Worm (Caenorhabditis elegans) whole organism, mixed stage, embryonic: Measurements from ENCODE around the gene C25G4.2.

Experiments used
- M03D4.4 ChIP-seq: sonication (generic microtip); optimal IDR thresholded peaks from 2 replicates; lab custom pipeline; 2017; ENCODE audit warnings: mild to moderate bottlenecking, missing genetic modification characterization, missing compliant biosample characterization
- blmp-1 ChIP-seq: fragments of 150-350 bp; optimal IDR thresholded peaks from 2 replicates; lab custom pipeline; 2014; ENCODE audit warnings: missing biosample characterization, missing genetic modification characterization
- ceh-39 ChIP-seq: fragments of 150-350 bp; optimal IDR thresholded peaks from 2 replicates; lab custom pipeline; 2014; ENCODE audit warnings: missing biosample characterization, missing genetic modification characterization
- ceh-83 ChIP-seq: fragments of 200-800 bp; sonication (Bioruptor generic); optimal IDR thresholded peaks from 2 replicates; lab custom pipeline; 2018; ENCODE audit warnings: mild to moderate bottlenecking, missing genetic modification characterization, missing compliant biosample characterization
- ces-1 ChIP-seq: fragments of 150-350 bp; optimal IDR thresholded peaks from 2 replicates; lab custom pipeline; 2014; ENCODE audit warnings: missing biosample characterization, missing genetic modification reagents, missing genetic modification characterization
- cnd-1 ChIP-seq: fragments of 200-800 bp; sonication (Bioruptor generic); optimal IDR thresholded peaks from 2 replicates; lab custom pipeline; 2018; ENCODE audit warnings: mild to moderate bottlenecking, missing genetic modification characterization, missing compliant biosample characterization
- drap-1 ChIP-seq: fragments of 200-800 bp; sonication (Bioruptor generic); optimal IDR thresholded peaks from 3 replicates; lab custom pipeline; 2018; ENCODE audit warnings: mild to moderate bottlenecking, missing genetic modification characterization, missing compliant biosample characterization
- elt-1 ChIP-seq: sonication (generic microtip); optimal IDR thresholded peaks from 2 replicates; lab custom pipeline; 2017; ENCODE audit warnings: missing genetic modification characterization, mild to moderate bottlenecking, missing compliant biosample characterization, antibody characterized with exemption, moderate library complexity, borderline replicate concordance; ENCODE audit not compliant: insufficient read depth
- flh-1 ChIP-seq: fragments of 200-800 bp; sonication (Bioruptor generic); optimal IDR thresholded peaks from 2 replicates; lab custom pipeline; 2018; ENCODE audit warnings: mild to moderate bottlenecking, missing genetic modification characterization, moderate library complexity, missing compliant biosample characterization
- ham-2 ChIP-seq: fragments of 200-800 bp; sonication (Bioruptor generic); optimal IDR thresholded peaks from 2 replicates; lab custom pipeline; 2018; ENCODE audit warnings: mild to moderate bottlenecking, missing genetic modification characterization, missing compliant biosample characterization
- hlh-1 ChIP-seq: fragments of 150-350 bp; optimal IDR thresholded peaks from 2 replicates; lab custom pipeline; 2014; ENCODE audit warnings: missing biosample characterization, missing genetic modification reagents, missing genetic modification characterization
- lin-13 ChIP-seq: fragments of 150-350 bp; optimal IDR thresholded peaks from 2 replicates; lab custom pipeline; 2014; ENCODE audit warnings: missing biosample characterization, missing genetic modification characterization
- lin-32 ChIP-seq: fragments of 200-800 bp; sonication (Bioruptor generic); optimal IDR thresholded peaks from 2 replicates; lab custom pipeline; 2018; ENCODE audit warnings: mild to moderate bottlenecking, missing genetic modification characterization, missing compliant biosample characterization
- lsy-2 ChIP-seq: fragments of 150-350 bp; optimal IDR thresholded peaks from 2 replicates; lab custom pipeline; 2014; ENCODE audit warnings: missing biosample characterization, missing genetic modification characterization
- mls-2 ChIP-seq: sonication (generic microtip); optimal IDR thresholded peaks from 2 replicates; lab custom pipeline; 2016; ENCODE audit warnings: mild to moderate bottlenecking, missing genetic modification characterization, moderate library complexity, missing compliant biosample characterization
- nhr-12 ChIP-seq: fragments of 150-350 bp; optimal IDR thresholded peaks from 2 replicates; lab custom pipeline; 2014; ENCODE audit warnings: missing biosample characterization, missing genetic modification characterization
- nhr-2 ChIP-seq: fragments of 150-350 bp; optimal IDR thresholded peaks from 2 replicates; lab custom pipeline; 2014; ENCODE audit warnings: missing biosample characterization, missing genetic modification characterization
- nhr-28 ChIP-seq: fragments of 150-350 bp; optimal IDR thresholded peaks from 2 replicates; lab custom pipeline; 2014; ENCODE audit warnings: missing biosample characterization, missing genetic modification characterization
- nhr-76 ChIP-seq: sonication (generic microtip); optimal IDR thresholded peaks from 2 replicates; lab custom pipeline; 2017; ENCODE audit warnings: missing biosample characterization, missing genetic modification characterization
- pha-4 ChIP-seq: fragments of 150-350 bp; optimal IDR thresholded peaks from 2 replicates; lab custom pipeline; 2018; ENCODE audit warnings: missing biosample characterization, missing genetic modification reagents, missing genetic modification characterization
- sem-2 ChIP-seq: fragments of 200-800 bp; sonication (Bioruptor generic); optimal IDR thresholded peaks from 2 replicates; lab custom pipeline; 2018; ENCODE audit warnings: mild to moderate bottlenecking, missing genetic modification characterization, missing compliant biosample characterization
- snpc-4 ChIP-seq: fragments of 150-350 bp; optimal IDR thresholded peaks from 2 replicates; lab custom pipeline; 2014; ENCODE audit warnings: missing biosample characterization, missing genetic modification characterization
- sptf-1 ChIP-seq: sonication (generic microtip); optimal IDR thresholded peaks from 2 replicates; lab custom pipeline; 2017; ENCODE audit warnings: mild to moderate bottlenecking, missing genetic modification characterization, moderate library complexity, missing compliant biosample characterization
- tbx-8 ChIP-seq: fragments of 200-800 bp; sonication (Bioruptor generic); optimal IDR thresholded peaks from 2 replicates; lab custom pipeline; 2018; ENCODE audit warnings: mild to moderate bottlenecking, missing genetic modification characterization, moderate library complexity, missing compliant biosample characterization
- unc-120 ChIP-seq: sonication (generic microtip); optimal IDR thresholded peaks from 2 replicates; lab custom pipeline; 2017; ENCODE audit warnings: missing genetic modification characterization, missing compliant biosample characterization; ENCODE audit not compliant: poor library complexity, severe bottlenecking
- unc-39 ChIP-seq: fragments of 150-350 bp; optimal IDR thresholded peaks from 2 replicates; lab custom pipeline; 2014; ENCODE audit warnings: missing biosample characterization, missing genetic modification characterization
- unc-62 ChIP-seq: fragments of 150-350 bp; optimal IDR thresholded peaks from 2 replicates; lab custom pipeline; 2014; ENCODE audit warnings: missing biosample characterization, missing genetic modification reagents, missing genetic modification characterization
- zip-8 ChIP-seq: fragments of 150-350 bp; optimal IDR thresholded peaks from 2 replicates; lab custom pipeline; 2014; ENCODE audit warnings: missing biosample characterization, missing genetic modification characterization
- ztf-11 ChIP-seq: fragments of 150-350 bp; optimal IDR thresholded peaks from 2 replicates; lab custom pipeline; 2014; ENCODE audit warnings: missing biosample characterization, missing genetic modification characterization

C25G4.2 gene

ce11 chrIV:12425595-12425994 is 18.2 kb downstream of the C25G4.2 start:
- no peak for TF ChIP-seq ceh-83 (GFP tag; lab: Kevin White, UChicago)
- no peak for TF ChIP-seq sem-2 (GFP tag; lab: Kevin White, UChicago)
- no peak for TF ChIP-seq pha-4 (tag; lab: Kevin White, UChicago)
- no peak for TF ChIP-seq M03D4.4 (tag; lab: Kevin White, UChicago)
- no peak for TF ChIP-seq mls-2 (tag; lab: Kevin White, UChicago)
- TF ChIP-seq snpc-4: no peak
- no peak for TF ChIP-seq cnd-1 (tag; lab: Kevin White, UChicago)
- no peak for TF ChIP-seq lin-13 (tag; lab: Kevin White, UChicago)
- TF ChIP-seq unc-39 (tag; lab: Kevin White, UChicago): no peak
- TF ChIP-seq zip-8: no peak
- no peak for TF ChIP-seq nhr-28 (tag; lab: Kevin White, UChicago)
- TF ChIP-seq elt-1 (tag; lab: Kevin White, UChicago): no peak
- no peak for TF ChIP-seq ces-1
- no peak for TF ChIP-seq lin-32 (GFP tag; lab: Kevin White, UChicago)
- TF ChIP-seq nhr-76: no peak
- no peak for TF ChIP-seq ceh-39 (tag; lab: Kevin White, UChicago)
- TF ChIP-seq ham-2 (GFP tag; lab: Kevin White, UChicago): no peak
- no peak for TF ChIP-seq drap-1 (GFP tag; lab: Kevin White, UChicago)
- TF ChIP-seq unc-62: no peak
- no peak for TF ChIP-seq blmp-1 (tag; lab: Kevin White, UChicago)

ce11 chrIV:12420455-12420854 is 23.4 kb downstream of the C25G4.2 start, which contains the start of gene ugt-65:
Gene ugt-65 (plus strand): TSS chrIV:12420683.
- TF ChIP-seq mls-2 (tag; lab: Kevin White, UChicago) (no peak), nhr-12 (tag; lab: Kevin White, UChicago) (no peak), unc-120 (no peak), zip-8 (no peak), cnd-1 (tag; lab: Kevin White, UChicago) (no peak), unc-39 (tag; lab: Kevin White, UChicago) (no peak), nhr-2 (no peak), ceh-83 (GFP tag; lab: Kevin White, UChicago) (no peak), sptf-1 (no peak), sem-2 (GFP tag; lab: Kevin White, UChicago) (no peak), tbx-8 (GFP tag; lab: Kevin White, UChicago) (no peak), pha-4 (tag; lab: Kevin White, UChicago) (no peak)

ce11 chrIV:12419291-12419690 is 24.5 kb downstream of the C25G4.2 start:
- TF ChIP-seq flh-1 (GFP tag; lab: Kevin White, UChicago) (no peak), cnd-1 (tag; lab: Kevin White, UChicago) (no peak), ces-1 (peak; percentile 56), lin-32 (GFP tag; lab: Kevin White, UChicago) (no peak), M03D4.4 (tag; lab: Kevin White, UChicago) (no peak), pha-4 (tag; lab: Kevin White, UChicago) (no peak), drap-1 (GFP tag; lab: Kevin White, UChicago) (no peak), ztf-11 (tag; lab: Kevin White, UChicago) (no peak), ham-2 (GFP tag; lab: Kevin White, UChicago) (no peak)

DNA sequence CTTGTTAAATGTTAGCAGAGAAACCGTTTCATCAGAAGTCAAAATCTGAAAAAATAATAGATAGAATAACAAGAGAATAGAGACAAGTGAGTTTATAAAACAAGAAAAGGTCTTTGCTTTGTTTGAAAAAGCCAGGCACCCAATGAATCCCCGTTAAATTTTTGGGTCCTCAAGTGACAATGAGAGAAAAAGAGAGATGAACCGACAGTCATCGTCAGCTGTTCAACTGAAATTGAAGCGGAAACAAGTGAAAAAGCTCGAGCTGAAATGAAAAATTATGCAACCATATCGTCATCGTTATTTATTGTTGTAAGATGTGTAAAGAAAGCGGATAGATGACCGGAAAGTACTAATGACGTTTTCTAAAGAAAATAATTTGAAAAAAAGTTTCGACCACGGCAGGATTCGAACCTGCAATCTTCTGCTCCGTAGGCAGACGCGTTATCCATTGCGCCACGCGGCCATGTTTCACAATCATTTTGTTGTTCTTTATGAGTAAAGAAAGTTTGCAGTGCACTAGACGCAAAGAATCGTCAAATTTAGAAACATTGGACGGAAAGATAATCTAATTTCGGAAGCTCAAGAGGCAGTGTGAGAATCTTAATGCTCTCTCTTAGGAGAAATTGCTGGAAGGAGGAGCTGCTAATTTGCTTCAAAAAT is 26.2 kb downstream of the C25G4.2 start, which contains the start of gene F08G5.3:
Gene F08G5.3 (minus strand): TSS at position 51 of the 660 bp plus-strand sequence.
- TF ChIP-seq unc-120: peak; percentile 39
- no peak for TF ChIP-seq lsy-2 (tag; lab: Kevin White, UChicago)
- TF ChIP-seq lin-32 (GFP tag; lab: Kevin White, UChicago): no peak
- TF ChIP-seq ces-1: peak; percentile 70
- TF ChIP-seq ceh-83 (GFP tag; lab: Kevin White, UChicago): no peak
- peak; percentile 31 for TF ChIP-seq sptf-1
- TF ChIP-seq hlh-1 (tag; lab: Kevin White, UChicago): peak; percentile 44
- peak; percentile 4 for TF ChIP-seq drap-1 (GFP tag; lab: Kevin White, UChicago)
- TF ChIP-seq lin-13 (tag; lab: Kevin White, UChicago): no peak
